Fruit fly (Drosophila melanogaster): ENCODE results near the gene CecA2.

Gene CecA2

dm6 chr3R:30235253-30235652 is 23.3 kb downstream of the CecA2 start (continued):
- TF ChIP-seq CG7987 (GFP tag; optimal IDR thresholded peaks at IDR 0.05) (no peak), CG11504 (tag; optimal IDR thresholded peaks at IDR 0.05) (peak; percentile 71), CG32767 (GFP tag; IDR thresholded peaks at IDR 0.05) (no peak), CG17829 (tag; optimal IDR thresholded peaks at IDR 0.05) (no peak), CrebB (tag; optimal IDR thresholded peaks at IDR 0.05) (no peak), CG3065 (GFP tag; optimal IDR thresholded peaks at IDR 0.05) (no peak), CG2199 (GFP tag; IDR thresholded peaks at IDR 0.05) (no peak), unpg (GFP tag; optimal IDR thresholded peaks at IDR 0.05) (peak; percentile 49), tin (GFP tag; optimal IDR thresholded peaks at IDR 0.05) (peak; percentile 29), Tbp (GFP tag; optimal IDR thresholded peaks at IDR 0.05) (no peak), grn (GFP tag; optimal IDR thresholded peaks at IDR 0.05) (no peak), H2.0 (GFP tag; IDR thresholded peaks at IDR 0.05) (0 out of 2 replicates have a peak, but pooled peaks have one; percentile 17), unc-4 (GFP tag; IDR thresholded peaks at IDR 0.05; ENCODE audit: partially characterized antibody) (no peak), fd102C (GFP tag; optimal IDR thresholded peaks at IDR 0.05) (no peak), trem (tag; optimal IDR thresholded peaks at IDR 0.05) (no peak), zf30C (GFP tag; optimal IDR thresholded peaks at IDR 0.05) (no peak), CG6791 (GFP tag; IDR thresholded peaks at IDR 0.05; ENCODE audit: partially characterized antibody) (no peak), Camta (GFP tag; optimal IDR thresholded peaks at IDR 0.05) (no peak), Neu2 (GFP tag; optimal IDR thresholded peaks at IDR 0.05; ENCODE audit: borderline replicate concordance) (no peak), dati (GFP tag; IDR thresholded peaks at IDR 0.05) (no peak), Bdp1 (GFP tag; optimal IDR thresholded peaks at IDR 0.05) (no peak), p53 (GFP tag; optimal IDR thresholded peaks at IDR 0.05) (no peak), CG7839 (tag; optimal IDR thresholded peaks at IDR 0.05) (peak; percentile 54), D19B (GFP tag; optimal IDR thresholded peaks at IDR 0.05) (no peak), PHDP (tag; optimal IDR thresholded peaks at IDR 0.05) (peak; percentile 10), CG17612 (GFP tag; IDR thresholded peaks at IDR 0.05) (no peak), hb (GFP tag; IDR thresholded peaks at IDR 0.05; ENCODE audit: partially characterized antibody) (no peak), zen2 (GFP tag; IDR thresholded peaks at IDR 0.05; ENCODE audit: partially characterized antibody) (no peak), Eip74EF (GFP tag; optimal IDR thresholded peaks at IDR 0.05) (no peak), CG7556 (GFP tag; optimal IDR thresholded peaks at IDR 0.05) (peak; percentile 44), CG4404 (GFP tag; IDR thresholded peaks at IDR 0.05) (no peak), YL-1 (GFP tag; optimal IDR thresholded peaks at IDR 0.05) (no peak), Drgx (GFP tag; IDR thresholded peaks at IDR 0.05) (no peak), CG10321 (GFP tag; IDR thresholded peaks at IDR 0.05) (no peak), lmd (GFP tag; IDR thresholded peaks at IDR 0.05) (no peak), croc (GFP tag; conservative IDR thresholded peaks at IDR 0.05) (no peak), CG10543 (GFP tag; optimal IDR thresholded peaks at IDR 0.05) (no peak), CG6654 (GFP tag; optimal IDR thresholded peaks at IDR 0.05) (no peak), CG33557 (GFP tag; optimal IDR thresholded peaks at IDR 0.05) (no peak), D (optimal IDR thresholded peaks at IDR 0.05) (no peak), D (GFP tag; optimal IDR thresholded peaks at IDR 0.05) (peak; percentile 8), CG30403 (GFP tag; optimal IDR thresholded peaks at IDR 0.05) (no peak), grau (tag; optimal IDR thresholded peaks at IDR 0.05) (peak; percentile 27), org-1 (GFP tag; optimal IDR thresholded peaks at IDR 0.05) (no peak), inv (GFP tag; IDR thresholded peaks at IDR 0.05; ENCODE audit: partially characterized antibody) (no peak), CG10209 (GFP tag; optimal IDR thresholded peaks at IDR 0.05) (peak; percentile 1), HLH4C (GFP tag; IDR thresholded peaks at IDR 0.05; ENCODE audit: partially characterized antibody) (no peak), Hr3 (GFP tag; optimal IDR thresholded peaks at IDR 0.05) (no peak), CG10366 (GFP tag; IDR thresholded peaks at IDR 0.05) (peak; percentile 26; the same call in 1 of the 2 replicates), abd-A (tag; optimal IDR thresholded peaks at IDR 0.05) (no peak), CG1024 (GFP tag; IDR thresholded peaks at IDR 0.05) (no peak)

Measured in whole organism, embryonic.